Worm (Caenorhabditis elegans) whole organism, L1 larva: Measurements from ENCODE around the gene R13A1.1.

Experiments
- C16A3.4 ChIP-seq: fragments of 150-350 bp; optimal IDR thresholded peaks from 2 replicates; lab custom pipeline; 2014; ENCODE audit warnings: missing biosample characterization, missing genetic modification characterization
- C34B4.2 ChIP-seq: sonication (generic microtip); optimal IDR thresholded peaks from 2 replicates; lab custom pipeline; 2017; ENCODE audit warnings: mild to moderate bottlenecking, missing genetic modification characterization, missing compliant biosample characterization
- F16B12.6 ChIP-seq: fragments of 150-350 bp; optimal IDR thresholded peaks from 2 replicates; lab custom pipeline; 2014; ENCODE audit warnings: missing biosample characterization, missing genetic modification characterization
- Y116A8C.19 ChIP-seq: sonication (generic microtip); optimal IDR thresholded peaks from 2 replicates; lab custom pipeline; 2016; ENCODE audit warnings: missing compliant biosample characterization, missing genetic modification characterization, borderline replicate concordance
- aha-1 ChIP-seq: fragments of 150-350 bp; optimal IDR thresholded peaks from 2 replicates; lab custom pipeline; 2014; ENCODE audit warnings: missing biosample characterization, missing genetic modification characterization
- aly-2 ChIP-seq: fragments of 150-350 bp; optimal IDR thresholded peaks from 2 replicates; lab custom pipeline; 2014; ENCODE audit warnings: missing biosample characterization, missing genetic modification characterization
- ama-1 ChIP-seq: fragments of 150-350 bp; optimal IDR thresholded peaks from 2 replicates; lab custom pipeline; 2014
- ceh-63 ChIP-seq: fragments of 200-800 bp; sonication (Bioruptor generic); optimal IDR thresholded peaks from 2 replicates; lab custom pipeline; 2018; ENCODE audit warnings: mild to moderate bottlenecking, missing genetic modification characterization, missing compliant biosample characterization
- ceh-82 ChIP-seq, 3 experiments: fragments of 150-350 bp in 1 of 3; sonication (generic microtip) in 2 of 3; optimal IDR thresholded peaks; 2 replicates each; lab custom pipeline; 2014 to 2017; ENCODE audit warnings: missing biosample characterization in 3 of 3, missing genetic modification characterization in 3 of 3
- ces-1 ChIP-seq: fragments of 150-350 bp; optimal IDR thresholded peaks from 2 replicates; lab custom pipeline; 2014; ENCODE audit warnings: missing biosample characterization, missing genetic modification reagents, missing genetic modification characterization
- dpl-1 ChIP-seq, 3 experiments: fragments of 150-350 bp in 2 of 3; sonication (generic microtip) in 1 of 3; optimal IDR thresholded peaks; 2 replicates each; lab custom pipeline; 2014 to 2017; ENCODE audit warnings: missing biosample characterization in 3 of 3, missing genetic modification characterization in 3 of 3, missing genetic modification reagents in 3 of 3
- efl-1 ChIP-seq, 4 experiments: fragments of 150-350 bp; optimal IDR thresholded peaks in 3 of 4; peaks in 1 of 4; 1 replicate in 1 of 4; 2 replicates in 3 of 4; lab custom pipeline; 2014; ENCODE audit warnings: missing biosample characterization in 2 of 4, missing genetic modification characterization in 2 of 4, missing genetic modification reagents in 2 of 4
- egl-13 ChIP-seq: sonication (generic microtip); optimal IDR thresholded peaks from 2 replicates; lab custom pipeline; 2016; ENCODE audit warnings: missing genotype, missing genetic modification reagents, missing genetic modification characterization, missing compliant biosample characterization
- egl-27 ChIP-seq, 2 experiments: fragments of 150-350 bp in 1 of 2; sonication (generic microtip); optimal IDR thresholded peaks; 3 replicates each; lab custom pipeline; 2017 to 2018; ENCODE audit warnings: missing biosample characterization in 2 of 2, missing genetic modification characterization in 2 of 2, missing genetic modification reagents in 2 of 2
- elt-2 ChIP-seq: sonication (generic microtip); optimal IDR thresholded peaks from 2 replicates; lab custom pipeline; 2016; ENCODE audit warnings: missing genetic modification characterization, mild to moderate bottlenecking, inconsistent platforms, missing compliant biosample characterization, missing genetic modification reagents
- elt-3 ChIP-seq, 6 experiments: fragments of 150-350 bp in 1 of 6; sonication (generic microtip); optimal IDR thresholded peaks; 2 replicates each; lab custom pipeline; 2017 to 2018; ENCODE audit warnings: missing biosample characterization in 6 of 6, missing genetic modification characterization in 6 of 6, inconsistent platforms in 1 of 6
- fkh-8 ChIP-seq: sonication (generic microtip); optimal IDR thresholded peaks from 2 replicates; lab custom pipeline; 2016; ENCODE audit warnings: mild to moderate bottlenecking, missing genetic modification characterization, missing compliant biosample characterization
- hlh-17 ChIP-seq: fragments of 200-800 bp; sonication (Bioruptor generic); optimal IDR thresholded peaks from 2 replicates; lab custom pipeline; 2018; ENCODE audit warnings: missing genetic modification characterization, mild to moderate bottlenecking, missing compliant biosample characterization, moderate library complexity, borderline replicate concordance
- isw-1 ChIP-seq: fragments of 200-800 bp; sonication (Bioruptor generic); IDR thresholded peaks from 2 replicates; pipeline ENCODE4 v1.3.6; 2022; ENCODE audit warnings: missing genetic modification characterization, missing compliant biosample characterization
- jun-1 ChIP-seq: fragments of 150-350 bp; optimal IDR thresholded peaks from 2 replicates; lab custom pipeline; 2014; ENCODE audit warnings: missing biosample characterization, missing genetic modification reagents, missing genetic modification characterization
- lin-14 ChIP-seq: fragments of 200-800 bp; sonication (Bioruptor generic); optimal IDR thresholded peaks from 2 replicates; lab custom pipeline; 2018; ENCODE audit warnings: mild to moderate bottlenecking, missing genetic modification characterization, moderate library complexity, missing compliant biosample characterization
- lin-35 ChIP-seq, 2 experiments: fragments of 150-350 bp; optimal IDR thresholded peaks; 2 replicates each; lab custom pipeline; 2014; ENCODE audit warnings: missing biosample characterization in 2 of 2, missing genetic modification characterization in 2 of 2, missing genetic modification reagents in 2 of 2
- lsy-2 ChIP-seq, 2 experiments: fragments of 150-350 bp; optimal IDR thresholded peaks; 2 replicates each; lab custom pipeline; 2014; ENCODE audit warnings: missing biosample characterization in 2 of 2, missing genetic modification characterization in 2 of 2
- mdl-1 ChIP-seq, 2 experiments: fragments of 150-350 bp; optimal IDR thresholded peaks; 2 replicates each; lab custom pipeline; 2014 to 2017; ENCODE audit warnings: missing biosample characterization in 2 of 2, missing genetic modification characterization in 2 of 2, inconsistent platforms in 1 of 2
- mef-2 ChIP-seq: fragments of 150-350 bp; optimal IDR thresholded peaks from 2 replicates; lab custom pipeline; 2014; ENCODE audit warnings: missing biosample characterization, missing genetic modification characterization
- nhr-12 ChIP-seq: sonication (generic microtip); optimal IDR thresholded peaks from 2 replicates; lab custom pipeline; 2017; ENCODE audit warnings: missing biosample characterization, missing genetic modification characterization
- nhr-19 ChIP-seq: fragments of 200-800 bp; sonication (Bioruptor generic); conservative IDR thresholded peaks from 2 replicates; pipeline ENCODE4 v1.3.6; 2022; ENCODE audit warnings: missing genetic modification characterization, missing compliant biosample characterization
- nhr-20 ChIP-seq: sonication (generic microtip); optimal IDR thresholded peaks from 2 replicates; lab custom pipeline; 2016; ENCODE audit warnings: mild to moderate bottlenecking, missing genetic modification characterization, missing compliant biosample characterization
- nhr-237 ChIP-seq: fragments of 150-350 bp; optimal IDR thresholded peaks from 2 replicates; lab custom pipeline; 2014; ENCODE audit warnings: missing biosample characterization, missing genetic modification characterization
- nhr-47 ChIP-seq: sonication (generic microtip); optimal IDR thresholded peaks from 2 replicates; lab custom pipeline; 2016; ENCODE audit warnings: mild to moderate bottlenecking, missing genetic modification characterization, moderate library complexity, missing compliant biosample characterization
- nhr-71 ChIP-seq: sonication (generic microtip); optimal IDR thresholded peaks from 2 replicates; lab custom pipeline; 2016; ENCODE audit warnings: mild to moderate bottlenecking, missing genetic modification characterization, moderate library complexity, missing compliant biosample characterization
- nhr-77 ChIP-seq: fragments of 150-350 bp; optimal IDR thresholded peaks from 2 replicates; lab custom pipeline; 2014; ENCODE audit warnings: missing biosample characterization, missing genetic modification characterization
- nhr-85 ChIP-seq: sonication (generic microtip); peaks from one replicate; lab custom pipeline; 2016; ENCODE audit warnings: missing genetic modification characterization, inconsistent platforms, missing compliant biosample characterization
- pag-3 ChIP-seq: sonication (generic microtip); optimal IDR thresholded peaks from 2 replicates; lab custom pipeline; 2017; ENCODE audit warnings: missing genetic modification characterization, mild to moderate bottlenecking, missing compliant biosample characterization, antibody characterized with exemption, borderline replicate concordance; ENCODE audit not compliant: insufficient read depth
- rnt-1 ChIP-seq: sonication (generic microtip); optimal IDR thresholded peaks from 2 replicates; lab custom pipeline; 2016; ENCODE audit warnings: mild to moderate bottlenecking, missing genetic modification characterization, moderate library complexity, missing compliant biosample characterization
- skn-1 ChIP-seq: fragments of 150-350 bp; optimal IDR thresholded peaks from 2 replicates; lab custom pipeline; 2014; ENCODE audit warnings: missing biosample characterization, missing genetic modification characterization
- snpc-4 ChIP-seq: fragments of 150-350 bp; optimal IDR thresholded peaks from 2 replicates; lab custom pipeline; 2014; ENCODE audit warnings: missing biosample characterization, missing genetic modification characterization
- snu-23 ChIP-seq: sonication (generic microtip); optimal IDR thresholded peaks from 2 replicates; lab custom pipeline; 2016; ENCODE audit warnings: missing genetic modification characterization, missing compliant biosample characterization
- sptf-1 ChIP-seq: fragments of 150-350 bp; optimal IDR thresholded peaks from 2 replicates; lab custom pipeline; 2014; ENCODE audit warnings: missing biosample characterization, missing genetic modification characterization
- tbx-2 ChIP-seq: sonication (generic microtip); optimal IDR thresholded peaks from 2 replicates; lab custom pipeline; 2016; ENCODE audit warnings: missing genetic modification characterization, missing compliant biosample characterization
- tlp-1 ChIP-seq: fragments of 150-350 bp; optimal IDR thresholded peaks from 2 replicates; lab custom pipeline; 2014; ENCODE audit warnings: missing biosample characterization, missing genetic modification characterization
- unc-130 ChIP-seq: fragments of 150-350 bp; optimal IDR thresholded peaks from 2 replicates; lab custom pipeline; 2017; ENCODE audit warnings: missing biosample characterization, missing genetic modification characterization, inconsistent platforms
- ztf-11 ChIP-seq, 2 experiments: sonication (generic microtip); optimal IDR thresholded peaks; 2 replicates each; lab custom pipeline; 2016 to 2017; ENCODE audit warnings: missing genetic modification characterization in 2 of 2, missing biosample characterization in 1 of 2, missing compliant biosample characterization in 1 of 2
- ztf-4 ChIP-seq: fragments of 150-350 bp; optimal IDR thresholded peaks from 2 replicates; lab custom pipeline; 2014; ENCODE audit warnings: missing biosample characterization, missing genetic modification characterization

Gene R13A1.1

ce11 chrIV:7242220-7242789 lies 22.5 kb downstream of the R13A1.1 start, which contains the start of gene gstk-2:
TSS of gene gstk-2 (minus strand) at chrIV:7242270.
- TF ChIP-seq snu-23 (GFP tag; lab: Kevin White, UChicago): peak; percentile 41
- no peak for TF ChIP-seq aha-1 (tag; lab: Kevin White, UChicago)
- peak; percentile 51 for TF ChIP-seq mef-2 (tag; lab: Kevin White, UChicago)
- peak; percentile 56 for TF ChIP-seq unc-130 (tag; lab: Kevin White, UChicago)
- TF ChIP-seq dpl-1 (GFP tag; optimal IDR thresholded peaks at IDR 0.05; lab: Kevin White, UChicago): no peak
- TF ChIP-seq lin-35 (GFP tag; optimal IDR thresholded peaks at IDR 0.05; lab: Kevin White, UChicago): peak in 1 of 2 experiments; percentile 10
- no peak for TF ChIP-seq F16B12.6 (tag; lab: Kevin White, UChicago)
- TF ChIP-seq ces-1 (GFP tag; lab: Kevin White, UChicago): no peak
- TF ChIP-seq ceh-82 (tag; optimal IDR thresholded peaks at IDR 0.05; lab: Kevin White, UChicago): no peak
- peak in 1 of 2 experiments; percentile 37 for TF ChIP-seq lsy-2 (tag; optimal IDR thresholded peaks at IDR 0.05; lab: Kevin White, UChicago)
- no peak for TF ChIP-seq ceh-63 (GFP tag; lab: Kevin White, UChicago)
- TF ChIP-seq ama-1 (lab: Kevin White, UChicago): no peak
- TF ChIP-seq tbx-2 (tag; lab: Kevin White, UChicago): peak; percentile 29
- TF ChIP-seq elt-2 (tag; lab: Kevin White, UChicago): peak; percentile 15
- no peak for TF ChIP-seq fkh-8 (tag; lab: Kevin White, UChicago)
- no peak for TF ChIP-seq skn-1
- no peak for TF ChIP-seq hlh-17
- no peak for TF ChIP-seq egl-13 (tag; lab: Kevin White, UChicago)
- no peak for TF ChIP-seq nhr-12 (tag; lab: Kevin White, UChicago)
- no peak for TF ChIP-seq efl-1 (optimal IDR thresholded peaks at IDR 0.05; lab: Kevin White, UChicago)
- TF ChIP-seq efl-1 (GFP tag; optimal IDR thresholded peaks at IDR 0.05 in 1 of 2; lab: Kevin White, UChicago): no peak
- no peak for TF ChIP-seq Y116A8C.19 (tag; lab: Kevin White, UChicago)
- no peak for TF ChIP-seq pag-3
- TF ChIP-seq lin-14 (GFP tag; lab: Kevin White, UChicago): peak; percentile 75
- TF ChIP-seq snpc-4 (tag; lab: Kevin White, UChicago): no peak
- TF ChIP-seq sptf-1 (tag; lab: Kevin White, UChicago): no peak
- TF ChIP-seq egl-27 (tag; optimal IDR thresholded peaks at IDR 0.05; lab: Kevin White, UChicago): no peak
- TF ChIP-seq mdl-1 (tag; optimal IDR thresholded peaks at IDR 0.05; lab: Kevin White, UChicago): peak in 1 of 2 experiments; percentile 79
- no peak; the same call in 1 of the 2 replicates for TF ChIP-seq nhr-19 (GFP tag; lab: Robert Waterston, UW)
- no peak for TF ChIP-seq tlp-1 (tag; lab: Kevin White, UChicago)
- TF ChIP-seq ztf-4: no peak
- TF ChIP-seq C16A3.4 (tag; lab: Kevin White, UChicago): peak; percentile 14
- peak; percentile 12 for TF ChIP-seq nhr-85 (tag; lab: Kevin White, UChicago)
- no peak for TF ChIP-seq isw-1 (GFP tag; lab: Robert Waterston, UW)
- TF ChIP-seq rnt-1 (tag; lab: Kevin White, UChicago): peak; percentile 59
- no peak for TF ChIP-seq jun-1 (tag; lab: Kevin White, UChicago)
- no peak for TF ChIP-seq elt-3 (tag; optimal IDR thresholded peaks at IDR 0.05; lab: Kevin White, UChicago)
- TF ChIP-seq aly-2 (tag; lab: Kevin White, UChicago): no peak
- peak; percentile 53 for TF ChIP-seq nhr-20 (tag; lab: Kevin White, UChicago)
- peak; percentile 74 for TF ChIP-seq nhr-71 (tag; lab: Kevin White, UChicago)
- no peak for TF ChIP-seq nhr-77 (tag; lab: Kevin White, UChicago)
- TF ChIP-seq, all 84 proteins: peak for 14

- TF ChIP-seq nhr-85 (tag; lab: Kevin White, UChicago) (no peak), nhr-19 (GFP tag; lab: Robert Waterston, UW) (no peak), C34B4.2 (no peak), ztf-11 (tag; optimal IDR thresholded peaks at IDR 0.05; lab: Kevin White, UChicago) (no peak), ztf-4 (no peak), pag-3 (no peak), nhr-237 (tag; lab: Kevin White, UChicago) (no peak), skn-1 (no peak), efl-1 (optimal IDR thresholded peaks at IDR 0.05; lab: Kevin White, UChicago) (no peak), efl-1 (GFP tag; optimal IDR thresholded peaks at IDR 0.05 in 1 of 2; lab: Kevin White, UChicago) (no peak), nhr-47 (no peak)
These were observed 24.1 kb downstream of the R13A1.1 start, which contains the start of gene afmd-1 for ce11 chrIV:7243913-7244312. TSS of gene afmd-1 (plus strand) at chrIV:7244228.
